Worm (Caenorhabditis elegans) whole organism, L4 larva: ENCODE measurements around the gene bcas-2.

Experiments
- F10B5.3 ChIP-seq: sonication (generic microtip); optimal IDR thresholded peaks from 2 replicates; lab custom pipeline; 2016; ENCODE audit warnings: mild to moderate bottlenecking, missing genetic modification characterization, missing compliant biosample characterization
- F49E8.2 ChIP-seq: sonication (generic microtip); optimal IDR thresholded peaks from 2 replicates; lab custom pipeline; 2016; ENCODE audit warnings: missing compliant biosample characterization, mild to moderate bottlenecking, missing genetic modification characterization, borderline replicate concordance
- Y5F2A.4 ChIP-seq: fragments of 200-800 bp; sonication (Bioruptor generic); optimal IDR thresholded peaks from 2 replicates; lab custom pipeline; 2018; ENCODE audit warnings: mild to moderate bottlenecking, missing genetic modification characterization, missing compliant biosample characterization
- ZK337.2 ChIP-seq: fragments of 200-800 bp; sonication (Bioruptor generic); IDR thresholded peaks from 2 replicates; pipeline ENCODE4 v1.3.6; 2022; ENCODE audit warnings: missing genetic modification reagents, missing genetic modification characterization, missing compliant biosample characterization
- aha-1 ChIP-seq: fragments of 150-350 bp; peaks from one replicate; lab custom pipeline; 2014; ENCODE audit warnings: missing biosample characterization, missing genetic modification characterization
- aly-2 ChIP-seq: sonication (generic microtip); optimal IDR thresholded peaks from 2 replicates; lab custom pipeline; 2018; ENCODE audit warnings: missing biosample characterization, missing genetic modification characterization
- arid-1 ChIP-seq: fragments of 200-800 bp; sonication (Bioruptor generic); conservative IDR thresholded peaks from 2 replicates; pipeline ENCODE4 v1.3.6; 2022; ENCODE audit warnings: missing genetic modification reagents, missing genetic modification characterization, missing compliant biosample characterization
- ceh-32 ChIP-seq: sonication (generic microtip); optimal IDR thresholded peaks from 2 replicates; lab custom pipeline; 2016; ENCODE audit warnings: mild to moderate bottlenecking, missing genetic modification characterization, missing compliant biosample characterization; ENCODE audit not compliant: poor library complexity
- ces-1 ChIP-seq: fragments of 150-350 bp; sonication (generic microtip); optimal IDR thresholded peaks from 4 replicates; lab custom pipeline; 2014; ENCODE audit warnings: missing biosample characterization, missing genetic modification reagents, missing genetic modification characterization
- ctbp-1 ChIP-seq: fragments of 200-800 bp; sonication (Bioruptor generic); IDR thresholded peaks from 2 replicates; pipeline ENCODE4 v1.3.6; 2022; ENCODE audit warnings: missing genetic modification reagents, missing genetic modification characterization, missing compliant biosample characterization
- dmd-6 ChIP-seq: fragments of 200-800 bp; sonication (Bioruptor generic); IDR thresholded peaks from 2 replicates; pipeline ENCODE4 v1.3.6; 2022; ENCODE audit warnings: missing genetic modification reagents, missing genetic modification characterization, missing compliant biosample characterization
- dpl-1 ChIP-seq: fragments of 150-350 bp; optimal IDR thresholded peaks from 2 replicates; lab custom pipeline; 2014; ENCODE audit warnings: missing biosample characterization, missing genetic modification reagents, missing genetic modification characterization
- dve-1 ChIP-seq: sonication (generic microtip); optimal IDR thresholded peaks from 2 replicates; lab custom pipeline; 2017; ENCODE audit warnings: antibody characterized with exemption, mild to moderate bottlenecking, missing genetic modification characterization, missing compliant biosample characterization; ENCODE audit not compliant: insufficient read depth
- egl-43 ChIP-seq: fragments of 200-800 bp; sonication (Bioruptor generic); IDR thresholded peaks from 2 replicates; pipeline ENCODE4 v1.3.6; 2022; ENCODE audit warnings: missing genetic modification reagents, missing genetic modification characterization, missing compliant biosample characterization
- fkh-10 ChIP-seq: fragments of 150-350 bp; optimal IDR thresholded peaks from 2 replicates; lab custom pipeline; 2014; ENCODE audit warnings: missing biosample characterization, missing genetic modification reagents, missing genetic modification characterization
- fos-1 ChIP-seq: fragments of 150-350 bp; optimal IDR thresholded peaks from 2 replicates; lab custom pipeline; 2014; ENCODE audit warnings: missing biosample characterization, missing genetic modification characterization
- hmg-1.1 ChIP-seq: fragments of 200-800 bp; sonication (Bioruptor generic); IDR thresholded peaks from 2 replicates; pipeline ENCODE4 v1.3.6; 2022; ENCODE audit warnings: missing genetic modification reagents, missing genetic modification characterization, missing compliant biosample characterization
- jun-1 ChIP-seq: fragments of 150-350 bp; optimal IDR thresholded peaks from 2 replicates; lab custom pipeline; 2014; ENCODE audit warnings: missing biosample characterization, missing genetic modification reagents, missing genetic modification characterization
- lim-7 ChIP-seq: fragments of 200-800 bp; sonication (Bioruptor generic); IDR thresholded peaks from 2 replicates; pipeline ENCODE4 v1.3.6; 2022; ENCODE audit warnings: missing genetic modification characterization, missing compliant biosample characterization
- lin-13 ChIP-seq: fragments of 150-350 bp; optimal IDR thresholded peaks from 2 replicates; lab custom pipeline; 2014; ENCODE audit warnings: missing biosample characterization, missing genetic modification reagents, missing genetic modification characterization
- lin-38 ChIP-seq: fragments of 200-800 bp; sonication (Bioruptor generic); IDR thresholded peaks from 2 replicates; pipeline ENCODE4 v1.3.6; 2022; ENCODE audit warnings: missing genetic modification reagents, missing genetic modification characterization, missing compliant biosample characterization
- lsy-2 ChIP-seq, 2 experiments: fragments of 150-350 bp in 1 of 2; sonication (generic microtip) in 1 of 2; optimal IDR thresholded peaks; 2 replicates each; lab custom pipeline; 2014 to 2017; ENCODE audit warnings: missing biosample characterization in 2 of 2, missing genetic modification characterization in 2 of 2
- madf-9 ChIP-seq: fragments of 200-800 bp; sonication (Bioruptor generic); conservative IDR thresholded peaks from 2 replicates; pipeline ENCODE4 v1.3.6; 2022; ENCODE audit warnings: missing genetic modification reagents, missing genetic modification characterization, missing compliant biosample characterization
- mdl-1 ChIP-seq, 2 experiments: fragments of 150-350 bp in 1 of 2; sonication (generic microtip) in 1 of 2; optimal IDR thresholded peaks; 2 replicates each; lab custom pipeline; 2014 to 2017; ENCODE audit warnings: missing biosample characterization in 2 of 2, missing genetic modification characterization in 2 of 2
- mdt-29 ChIP-seq: fragments of 200-800 bp; sonication (Bioruptor generic); IDR thresholded peaks from 2 replicates; pipeline ENCODE4 v1.3.6; 2022; ENCODE audit warnings: missing genetic modification reagents, missing genetic modification characterization, missing compliant biosample characterization
- mep-1 ChIP-seq: fragments of 150-350 bp; sonication (generic microtip); optimal IDR thresholded peaks from 3 replicates; lab custom pipeline; 2014; ENCODE audit warnings: missing biosample characterization, missing genetic modification characterization
- mxl-3 ChIP-seq: fragments of 200-800 bp; sonication (Bioruptor generic); optimal IDR thresholded peaks from 2 replicates; lab custom pipeline; 2018; ENCODE audit warnings: mild to moderate bottlenecking, missing genetic modification characterization, missing compliant biosample characterization
- nhr-102 ChIP-seq: sonication (generic microtip); optimal IDR thresholded peaks from 2 replicates; lab custom pipeline; 2016; ENCODE audit warnings: mild to moderate bottlenecking, missing genetic modification characterization, moderate library complexity, missing compliant biosample characterization
- nhr-111 ChIP-seq: fragments of 200-800 bp; sonication (Bioruptor generic); optimal IDR thresholded peaks from 2 replicates; lab custom pipeline; 2018; ENCODE audit warnings: mild to moderate bottlenecking, missing genetic modification characterization, missing compliant biosample characterization
- nhr-237 ChIP-seq: sonication (generic microtip); optimal IDR thresholded peaks from 2 replicates; lab custom pipeline; 2017; ENCODE audit warnings: missing biosample characterization, missing genetic modification characterization
- nhr-25 ChIP-seq: sonication (generic microtip); optimal IDR thresholded peaks from 2 replicates; lab custom pipeline; 2017; ENCODE audit warnings: missing genetic modification characterization, mild to moderate bottlenecking, missing compliant biosample characterization, antibody characterized with exemption, moderate library complexity, borderline replicate concordance; ENCODE audit not compliant: insufficient read depth
- nhr-41 ChIP-seq: fragments of 200-800 bp; sonication (Bioruptor generic); IDR thresholded peaks from 2 replicates; pipeline ENCODE4 v1.3.6; 2022; ENCODE audit warnings: missing genetic modification reagents, missing genetic modification characterization, missing compliant biosample characterization
- nhr-42 ChIP-seq: fragments of 200-800 bp; sonication (Bioruptor generic); IDR thresholded peaks from 2 replicates; pipeline ENCODE4 v1.3.6; 2022; ENCODE audit warnings: missing genetic modification characterization, missing compliant biosample characterization
- set-16 ChIP-seq: fragments of 200-800 bp; sonication (Bioruptor generic); IDR thresholded peaks from 2 replicates; pipeline ENCODE4 v1.3.6; 2022; ENCODE audit warnings: missing genetic modification reagents, missing genetic modification characterization, missing compliant biosample characterization
- unc-39 ChIP-seq: sonication (generic microtip); optimal IDR thresholded peaks from 2 replicates; lab custom pipeline; 2017; ENCODE audit warnings: missing biosample characterization, missing genetic modification characterization
- zag-1 ChIP-seq: fragments of 150-350 bp; optimal IDR thresholded peaks from 2 replicates; lab custom pipeline; 2014; ENCODE audit warnings: missing biosample characterization, missing genetic modification characterization
- zfp-2 ChIP-seq: sonication (generic microtip); optimal IDR thresholded peaks from 2 replicates; lab custom pipeline; 2016; ENCODE audit warnings: mild to moderate bottlenecking, missing genetic modification characterization, missing compliant biosample characterization
- zfp-3 ChIP-seq: fragments of 200-800 bp; sonication (Bioruptor generic); conservative IDR thresholded peaks from 2 replicates; pipeline ENCODE4 v1.3.6; 2022; ENCODE audit warnings: missing genetic modification reagents, missing genetic modification characterization, missing compliant biosample characterization
- zip-2 ChIP-seq: fragments of 150-350 bp; optimal IDR thresholded peaks from 2 replicates; lab custom pipeline; 2014; ENCODE audit warnings: missing biosample characterization, missing genetic modification characterization
- ztf-7 ChIP-seq: fragments of 150-350 bp; optimal IDR thresholded peaks from 2 replicates; lab custom pipeline; 2014; ENCODE audit warnings: missing biosample characterization, missing genetic modification characterization

bcas-2 gene

DNA sequence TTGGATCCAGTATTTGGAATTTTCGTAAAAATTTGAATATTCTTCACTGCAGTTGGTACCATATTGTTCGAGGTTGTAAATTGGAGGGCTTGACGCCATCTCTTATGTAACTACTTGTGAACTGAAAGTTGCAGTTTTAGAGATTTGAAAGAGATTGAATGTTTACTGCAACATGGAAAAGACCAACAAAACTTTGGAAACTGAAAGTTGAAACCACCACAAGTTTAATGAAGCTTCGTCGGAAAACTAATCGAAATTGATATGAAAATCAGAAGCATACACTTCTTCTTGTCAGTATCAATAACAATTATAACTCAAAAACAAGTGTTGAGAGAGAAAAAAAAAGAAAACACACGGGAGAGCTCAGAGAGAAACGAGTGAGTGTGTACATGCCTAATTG lies 22.4 kb upstream of the bcas-2 start, which contains the start of gene srg-7:
Gene srg-7, minus strand, starts transcription at position 101 of the 400 bp plus-strand sequence.
- TF ChIP-seq unc-39 (tag; lab: Kevin White, UChicago) = no peak
- TF ChIP-seq nhr-111 = no peak
- TF ChIP-seq zag-1 (tag; lab: Kevin White, UChicago) = no peak
- no peak for TF ChIP-seq hmg-1.1
- TF ChIP-seq zfp-3 (GFP tag; lab: Robert Waterston, UW) = no peak
- no peak for TF ChIP-seq fos-1 (tag; lab: Kevin White, UChicago)
- no peak for TF ChIP-seq ZK337.2 (GFP tag; lab: Robert Waterston, UW)

DNA sequence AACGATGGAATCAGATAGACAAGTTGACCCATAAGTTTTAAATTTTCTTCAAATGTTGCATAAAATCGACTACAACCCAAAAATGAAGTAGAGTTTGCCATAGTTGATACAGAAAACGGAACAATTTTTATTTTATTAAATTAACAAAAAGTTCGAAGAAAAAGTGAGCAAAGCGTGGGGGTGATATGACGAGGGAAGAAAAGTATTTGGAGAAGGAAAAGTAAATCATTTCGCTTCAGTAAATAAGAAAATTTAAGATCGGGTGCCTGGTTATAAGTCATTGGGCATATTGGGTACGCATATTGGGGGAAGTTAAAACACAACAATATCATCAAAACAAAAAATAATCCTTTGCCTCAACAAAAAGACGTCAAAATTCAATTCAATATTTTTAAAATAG lies 20.3 kb upstream of the bcas-2 start, which contains the start of gene srg-6:
Gene srg-6, minus strand, starts transcription at position 101 of the 400 bp plus-strand sequence.
- TF ChIP-seq egl-43 (no peak), aly-2 (tag; lab: Kevin White, UChicago) (no peak)

DNA sequence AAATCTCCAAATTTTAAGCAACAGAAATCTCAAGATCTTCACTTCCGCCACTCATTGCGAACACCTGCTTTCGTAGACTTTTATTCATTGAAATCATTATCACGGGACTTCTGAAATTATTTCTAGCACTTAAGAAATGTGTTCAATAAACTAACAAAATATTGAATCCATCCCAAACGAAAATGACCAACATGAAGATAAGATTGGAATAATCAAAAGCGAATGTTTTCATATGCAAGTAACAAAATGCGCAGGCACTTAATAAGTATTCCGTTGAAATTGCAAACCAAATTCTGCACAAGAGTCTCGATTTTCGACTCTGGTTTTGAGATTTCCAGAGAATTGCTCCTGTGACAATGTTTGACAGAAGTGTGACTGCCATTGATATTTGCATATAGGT lies 18.8 kb upstream of the bcas-2 start, which contains the start of gene srg-5:
Gene srg-5, minus strand, starts transcription at position 101 of the 400 bp plus-strand sequence.
- no peak for TF ChIP-seq lin-38 (GFP tag; lab: Robert Waterston, UW)

DNA sequence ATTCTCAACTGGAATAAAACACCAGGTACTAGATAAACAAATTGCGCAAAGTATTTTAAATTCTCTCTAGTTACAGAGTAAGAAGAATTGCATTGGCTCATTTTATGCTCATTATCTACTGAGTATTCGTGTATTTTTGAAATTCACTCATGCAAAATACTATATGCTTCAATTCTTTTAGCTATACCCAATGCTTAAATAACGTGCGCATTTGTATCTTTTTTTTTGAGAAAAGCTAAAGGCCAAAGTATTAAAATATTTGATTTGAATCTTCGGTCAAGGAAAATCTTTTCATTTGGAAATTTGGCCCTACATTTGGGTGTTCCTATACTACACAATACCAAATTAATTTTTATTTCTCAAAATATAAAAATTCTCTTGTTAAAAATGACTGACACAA lies 16.4 kb upstream of the bcas-2 start, which contains the start of gene srg-4:
Gene srg-4, minus strand, starts transcription at position 101 of the 400 bp plus-strand sequence.
- TF ChIP-seq ces-1 (GFP tag; lab: Kevin White, UChicago) (no peak), mdt-29 (GFP tag; lab: Robert Waterston, UW) (no peak), ceh-32 (tag; lab: Kevin White, UChicago) (no peak), zfp-2 (no peak), F49E8.2 (tag; lab: Kevin White, UChicago) (no peak), F10B5.3 (no peak), dpl-1 (GFP tag; lab: Kevin White, UChicago) (no peak), jun-1 (tag; lab: Kevin White, UChicago) (no peak), nhr-237 (tag; lab: Kevin White, UChicago) (no peak)

DNA sequence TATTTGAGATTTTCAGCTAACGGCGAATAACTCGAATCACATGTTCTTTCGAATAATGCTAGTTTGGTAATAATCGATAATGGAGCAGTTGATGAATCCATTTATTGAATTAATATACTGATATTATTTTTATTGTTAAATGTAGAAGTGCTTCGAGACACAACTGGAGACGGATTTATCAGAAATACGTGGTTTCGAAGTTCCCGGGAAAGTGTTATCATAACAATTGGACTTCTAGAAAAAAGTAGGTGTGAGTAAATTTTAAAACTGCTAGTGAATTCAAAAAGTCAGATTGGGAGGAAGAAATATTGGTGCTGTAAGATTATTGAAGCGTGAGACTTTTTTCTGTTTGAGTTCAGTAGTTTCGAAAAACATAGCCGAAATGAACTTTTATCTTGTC lies 14.5 kb upstream of the bcas-2 start, which contains the start of gene srg-2:
Gene srg-2, minus strand, starts transcription at position 101 of the 400 bp plus-strand sequence.
- TF ChIP-seq nhr-237 (tag; lab: Kevin White, UChicago) = no peak
- no peak for TF ChIP-seq ztf-7 (tag; lab: Kevin White, UChicago)
- no peak for TF ChIP-seq Y5F2A.4 (GFP tag; lab: Kevin White, UChicago)
- no peak for TF ChIP-seq nhr-42 (GFP tag; lab: Robert Waterston, UW)
- TF ChIP-seq unc-39 (tag; lab: Kevin White, UChicago) = no peak
- TF ChIP-seq dpl-1 (GFP tag; lab: Kevin White, UChicago) = no peak
- TF ChIP-seq arid-1 = no peak
- TF ChIP-seq lin-13 = no peak
- TF ChIP-seq set-16 (GFP tag; lab: Robert Waterston, UW) = no peak
- no peak for TF ChIP-seq nhr-41 (GFP tag; lab: Robert Waterston, UW)

DNA sequence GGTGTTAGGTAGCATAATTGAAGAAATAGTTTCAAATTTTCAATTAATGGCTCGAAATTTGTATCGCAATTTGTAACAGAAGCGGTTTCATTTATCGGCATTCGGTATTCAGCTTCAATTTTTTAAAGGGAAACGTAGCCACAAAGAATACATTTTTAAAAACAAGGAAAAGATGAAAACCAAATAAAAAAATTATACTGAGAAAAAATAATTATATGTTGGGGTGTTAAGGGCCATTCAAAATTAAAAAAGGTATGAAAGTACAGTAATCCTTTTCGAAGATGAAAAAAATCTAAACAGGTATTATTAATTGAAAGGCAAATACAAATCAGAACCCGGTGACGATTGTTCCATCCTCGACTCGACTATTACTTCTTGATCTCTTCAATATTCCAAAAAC lies 12.6 kb upstream of the bcas-2 start, which contains the start of gene srg-1:
Gene srg-1, minus strand, starts transcription at position 101 of the 400 bp plus-strand sequence.
- TF ChIP-seq set-16 (GFP tag; lab: Robert Waterston, UW) (no peak), lsy-2 (tag; optimal IDR thresholded peaks at IDR 0.05; lab: Kevin White, UChicago) (no peak), lim-7 (GFP tag; lab: Robert Waterston, UW) (no peak), mep-1 (no peak), dmd-6 (no peak), zip-2 (tag; lab: Kevin White, UChicago) (no peak), nhr-25 (tag; lab: Kevin White, UChicago) (no peak), nhr-111 (no peak), madf-9 (GFP tag; lab: Robert Waterston, UW) (no peak), mxl-3 (no peak), ctbp-1 (GFP tag; lab: Robert Waterston, UW) (no peak), lin-13 (no peak), fkh-10 (GFP tag; lab: Kevin White, UChicago) (no peak), dve-1 (tag; lab: Kevin White, UChicago) (no peak), hmg-1.1 (no peak), nhr-102 (no peak), mdl-1 (tag; optimal IDR thresholded peaks at IDR 0.05; lab: Kevin White, UChicago) (no peak), aha-1 (no peak)
- TF ChIP-seq, all 104 proteins: peak for 0
